Worm (Caenorhabditis elegans) whole organism, mixed stage, embryonic: ENCODE data around the gene ast-1.
A peak's percentile ranks its signal among the peaks of the same experiment; 100 is the strongest.

Experiments
- M03D4.4 ChIP-seq: sonication (generic microtip); optimal IDR thresholded peaks from 2 replicates; lab custom pipeline; 2017; ENCODE audit warnings: mild to moderate bottlenecking, missing genetic modification characterization, missing compliant biosample characterization
- bed-3 ChIP-seq: fragments of 200-800 bp; sonication (Bioruptor generic); optimal IDR thresholded peaks from 3 replicates; lab custom pipeline; 2018; ENCODE audit warnings: mild to moderate bottlenecking, missing genetic modification characterization, moderate library complexity, missing compliant biosample characterization
- blmp-1 ChIP-seq: fragments of 150-350 bp; optimal IDR thresholded peaks from 2 replicates; lab custom pipeline; 2014; ENCODE audit warnings: missing biosample characterization, missing genetic modification characterization
- ceh-39 ChIP-seq: fragments of 150-350 bp; optimal IDR thresholded peaks from 2 replicates; lab custom pipeline; 2014; ENCODE audit warnings: missing biosample characterization, missing genetic modification characterization
- ceh-43 ChIP-seq: fragments of 200-800 bp; sonication (Bioruptor generic); optimal IDR thresholded peaks from 2 replicates; lab custom pipeline; 2018; ENCODE audit warnings: mild to moderate bottlenecking, missing genetic modification characterization, moderate library complexity, missing compliant biosample characterization
- ceh-83 ChIP-seq: fragments of 200-800 bp; sonication (Bioruptor generic); optimal IDR thresholded peaks from 2 replicates; lab custom pipeline; 2018; ENCODE audit warnings: mild to moderate bottlenecking, missing genetic modification characterization, missing compliant biosample characterization
- ces-1 ChIP-seq: fragments of 150-350 bp; optimal IDR thresholded peaks from 2 replicates; lab custom pipeline; 2014; ENCODE audit warnings: missing biosample characterization, missing genetic modification reagents, missing genetic modification characterization
- cnd-1 ChIP-seq: fragments of 200-800 bp; sonication (Bioruptor generic); optimal IDR thresholded peaks from 2 replicates; lab custom pipeline; 2018; ENCODE audit warnings: mild to moderate bottlenecking, missing genetic modification characterization, missing compliant biosample characterization
- elt-1 ChIP-seq: sonication (generic microtip); optimal IDR thresholded peaks from 2 replicates; lab custom pipeline; 2017; ENCODE audit warnings: missing genetic modification characterization, mild to moderate bottlenecking, missing compliant biosample characterization, antibody characterized with exemption, moderate library complexity, borderline replicate concordance; ENCODE audit not compliant: insufficient read depth
- elt-3 ChIP-seq: fragments of 150-350 bp; optimal IDR thresholded peaks from 2 replicates; lab custom pipeline; 2014; ENCODE audit warnings: missing biosample characterization, missing genetic modification characterization
- flh-1 ChIP-seq: fragments of 200-800 bp; sonication (Bioruptor generic); optimal IDR thresholded peaks from 2 replicates; lab custom pipeline; 2018; ENCODE audit warnings: mild to moderate bottlenecking, missing genetic modification characterization, moderate library complexity, missing compliant biosample characterization
- ham-2 ChIP-seq: fragments of 200-800 bp; sonication (Bioruptor generic); optimal IDR thresholded peaks from 2 replicates; lab custom pipeline; 2018; ENCODE audit warnings: mild to moderate bottlenecking, missing genetic modification characterization, missing compliant biosample characterization
- hlh-1 ChIP-seq: fragments of 150-350 bp; optimal IDR thresholded peaks from 2 replicates; lab custom pipeline; 2014; ENCODE audit warnings: missing biosample characterization, missing genetic modification reagents, missing genetic modification characterization
- lin-13 ChIP-seq: fragments of 150-350 bp; optimal IDR thresholded peaks from 2 replicates; lab custom pipeline; 2014; ENCODE audit warnings: missing biosample characterization, missing genetic modification characterization
- lin-32 ChIP-seq: fragments of 200-800 bp; sonication (Bioruptor generic); optimal IDR thresholded peaks from 2 replicates; lab custom pipeline; 2018; ENCODE audit warnings: mild to moderate bottlenecking, missing genetic modification characterization, missing compliant biosample characterization
- lsy-2 ChIP-seq: fragments of 150-350 bp; optimal IDR thresholded peaks from 2 replicates; lab custom pipeline; 2014; ENCODE audit warnings: missing biosample characterization, missing genetic modification characterization
- mab-5 ChIP-seq: fragments of 150-350 bp; optimal IDR thresholded peaks from 2 replicates; lab custom pipeline; 2014; ENCODE audit warnings: missing biosample characterization, missing genetic modification characterization
- mep-1 ChIP-seq: fragments of 150-350 bp; optimal IDR thresholded peaks from 2 replicates; lab custom pipeline; 2017; ENCODE audit warnings: missing biosample characterization, missing genetic modification reagents, missing genetic modification characterization, inconsistent platforms
- nhr-2 ChIP-seq: fragments of 150-350 bp; optimal IDR thresholded peaks from 2 replicates; lab custom pipeline; 2014; ENCODE audit warnings: missing biosample characterization, missing genetic modification characterization
- nhr-237 ChIP-seq: fragments of 150-350 bp; optimal IDR thresholded peaks from 2 replicates; lab custom pipeline; 2014; ENCODE audit warnings: missing biosample characterization, missing genetic modification characterization
- nhr-28 ChIP-seq: fragments of 150-350 bp; optimal IDR thresholded peaks from 2 replicates; lab custom pipeline; 2014; ENCODE audit warnings: missing biosample characterization, missing genetic modification characterization
- nhr-76 ChIP-seq: sonication (generic microtip); optimal IDR thresholded peaks from 2 replicates; lab custom pipeline; 2017; ENCODE audit warnings: missing biosample characterization, missing genetic modification characterization
- pha-4 ChIP-seq: fragments of 150-350 bp; optimal IDR thresholded peaks from 2 replicates; lab custom pipeline; 2018; ENCODE audit warnings: missing biosample characterization, missing genetic modification reagents, missing genetic modification characterization
- sem-2 ChIP-seq: fragments of 200-800 bp; sonication (Bioruptor generic); optimal IDR thresholded peaks from 2 replicates; lab custom pipeline; 2018; ENCODE audit warnings: mild to moderate bottlenecking, missing genetic modification characterization, missing compliant biosample characterization
- snpc-4 ChIP-seq: fragments of 150-350 bp; optimal IDR thresholded peaks from 2 replicates; lab custom pipeline; 2014; ENCODE audit warnings: missing biosample characterization, missing genetic modification characterization
- sptf-1 ChIP-seq: sonication (generic microtip); optimal IDR thresholded peaks from 2 replicates; lab custom pipeline; 2017; ENCODE audit warnings: mild to moderate bottlenecking, missing genetic modification characterization, moderate library complexity, missing compliant biosample characterization
- unc-120 ChIP-seq: sonication (generic microtip); optimal IDR thresholded peaks from 2 replicates; lab custom pipeline; 2017; ENCODE audit warnings: missing genetic modification characterization, missing compliant biosample characterization; ENCODE audit not compliant: poor library complexity, severe bottlenecking
- unc-39 ChIP-seq: fragments of 150-350 bp; optimal IDR thresholded peaks from 2 replicates; lab custom pipeline; 2014; ENCODE audit warnings: missing biosample characterization, missing genetic modification characterization
- unc-62 ChIP-seq: fragments of 150-350 bp; optimal IDR thresholded peaks from 2 replicates; lab custom pipeline; 2014; ENCODE audit warnings: missing biosample characterization, missing genetic modification reagents, missing genetic modification characterization
- zip-8 ChIP-seq: fragments of 150-350 bp; optimal IDR thresholded peaks from 2 replicates; lab custom pipeline; 2014; ENCODE audit warnings: missing biosample characterization, missing genetic modification characterization
- ztf-11 ChIP-seq: fragments of 150-350 bp; optimal IDR thresholded peaks from 2 replicates; lab custom pipeline; 2014; ENCODE audit warnings: missing biosample characterization, missing genetic modification characterization

ast-1 gene

ce11 chrII:4107196-4107595 is 28.0 kb downstream of the ast-1 start:
- TF ChIP-seq ces-1 (GFP tag; lab: Kevin White, UChicago) (peak; percentile 29), pha-4 (no peak)

DNA sequence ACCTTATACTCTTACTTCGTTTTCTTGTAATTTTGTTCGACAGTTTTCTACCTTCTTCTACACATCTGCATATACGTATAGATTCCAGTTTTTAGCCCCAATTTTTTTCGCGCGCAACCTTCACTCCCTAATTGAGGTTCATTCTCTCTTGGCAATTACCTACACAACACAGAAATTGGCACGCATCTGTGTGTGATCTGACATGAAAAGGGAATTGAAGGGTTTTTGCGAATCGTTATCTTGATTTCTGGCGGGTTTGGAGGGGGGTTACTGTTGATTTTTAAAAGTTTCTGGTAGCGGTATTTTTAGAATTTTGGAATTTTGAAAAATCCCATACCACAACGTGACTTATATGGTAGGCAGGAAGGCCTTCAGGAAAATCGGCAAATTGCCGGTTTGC is 32.4 kb downstream of the ast-1 start:
- no peak for TF ChIP-seq elt-3
- TF ChIP-seq unc-39 (tag; lab: Kevin White, UChicago), result no peak
- TF ChIP-seq unc-62, result no peak
- no peak for TF ChIP-seq zip-8
- no peak for TF ChIP-seq nhr-76 (tag; lab: Kevin White, UChicago)
- peak; percentile 14 for TF ChIP-seq elt-1 (tag; lab: Kevin White, UChicago)
- no peak for TF ChIP-seq flh-1 (GFP tag; lab: Kevin White, UChicago)
- no peak for TF ChIP-seq lin-13

DNA sequence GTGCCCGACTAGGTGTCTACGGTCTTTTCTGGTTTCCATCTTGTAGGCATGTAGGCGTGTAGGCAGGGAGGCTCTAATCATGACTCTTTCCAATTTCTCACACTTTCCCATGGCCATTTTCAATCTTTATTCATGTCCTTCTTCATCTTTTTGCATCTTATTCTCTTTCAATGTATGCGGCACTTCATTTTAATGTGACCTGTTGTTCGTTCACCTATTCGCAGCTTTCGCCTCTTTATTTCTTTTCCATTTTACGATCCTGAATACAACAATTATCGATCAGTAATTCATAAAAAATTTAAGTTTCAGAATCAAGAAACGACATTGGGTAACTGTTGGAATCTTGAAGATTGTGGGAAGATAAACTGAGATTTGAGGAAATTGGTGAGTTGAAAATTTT is 34.7 kb downstream of the ast-1 start, which contains the start of gene rhgf-2:
Gene rhgf-2 (plus strand): TSS at position 301 of the 400 bp plus-strand sequence.
- no peak for TF ChIP-seq elt-3
- TF ChIP-seq lsy-2 (tag; lab: Kevin White, UChicago), result no peak
- TF ChIP-seq snpc-4, result no peak
- TF ChIP-seq pha-4, result no peak
- TF ChIP-seq zip-8, result no peak
- TF ChIP-seq, all 35 proteins: peak for 0

ce11 chrII:4098759-4099158 is 36.4 kb downstream of the ast-1 start:
- no peak for TF ChIP-seq zip-8
- peak; percentile 33 for TF ChIP-seq unc-62
- peak; percentile 78 for TF ChIP-seq ham-2 (GFP tag; lab: Kevin White, UChicago)
- TF ChIP-seq ceh-43 (GFP tag; lab: Kevin White, UChicago), result peak; percentile 0

DNA sequence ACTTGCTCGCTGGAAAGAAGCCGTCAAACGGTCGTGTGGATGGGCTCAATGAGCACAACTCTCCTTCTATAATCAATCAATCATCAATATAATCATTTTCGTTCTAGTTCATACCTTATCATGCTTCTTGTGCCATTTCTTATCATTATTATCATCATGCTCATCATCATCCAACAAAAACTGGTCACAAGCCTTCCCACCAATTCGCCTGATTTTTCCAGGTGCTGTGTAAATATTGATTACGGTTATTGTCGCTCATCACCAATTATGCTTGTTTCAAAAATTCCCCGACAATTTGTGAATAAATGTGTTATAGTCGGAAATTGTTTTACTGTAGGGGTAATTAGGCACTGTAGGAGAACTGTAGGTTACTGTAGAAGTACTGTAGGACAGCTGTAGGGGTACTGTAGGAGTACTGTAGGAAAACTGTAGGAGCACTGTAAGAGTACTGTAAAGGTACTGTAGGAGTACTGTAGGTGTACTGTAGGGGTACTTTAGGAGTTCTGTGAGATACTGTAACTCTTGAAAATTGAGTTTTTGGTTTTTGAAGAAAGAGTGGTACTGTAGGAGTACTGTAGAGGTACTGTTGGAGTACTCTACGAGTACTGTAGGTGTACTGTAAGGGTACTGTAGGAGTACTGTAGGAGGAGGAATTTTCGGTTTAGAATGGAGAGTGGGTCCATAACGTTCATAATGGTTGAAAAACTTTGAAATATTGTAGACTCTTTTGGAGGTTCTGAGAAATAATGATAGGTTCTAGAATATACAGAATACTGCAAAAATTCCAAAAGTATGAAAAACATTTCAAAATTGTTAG is 40.9 kb downstream of the ast-1 start:
- TF ChIP-seq lsy-2 (tag; lab: Kevin White, UChicago) (peak; percentile 43), M03D4.4 (tag; lab: Kevin White, UChicago) (no peak), ces-1 (GFP tag; lab: Kevin White, UChicago) (peak; percentile 31)

DNA sequence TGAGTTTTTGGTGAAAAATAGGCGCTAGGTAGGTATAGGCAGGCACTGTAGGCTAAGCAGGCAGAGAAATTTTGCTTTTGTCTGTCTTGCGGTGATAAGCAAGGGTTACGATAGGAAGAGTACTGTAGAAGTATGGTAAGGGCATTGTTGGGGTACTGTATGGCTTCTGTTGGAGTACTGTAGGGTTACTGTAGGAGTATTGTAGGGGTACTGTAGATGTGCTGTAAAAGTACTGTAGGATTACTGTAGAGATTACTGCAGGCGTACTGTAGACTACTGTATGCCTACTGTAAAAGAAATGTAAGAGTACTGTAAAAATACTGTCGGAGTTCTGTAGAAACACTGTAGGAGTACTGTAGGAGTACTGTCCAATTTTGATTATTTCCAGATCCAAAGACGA is 42.7 kb downstream of the ast-1 start:
- TF ChIP-seq mep-1 (tag; lab: Kevin White, UChicago), result no peak
- no peak for TF ChIP-seq ceh-43 (GFP tag; lab: Kevin White, UChicago)
- TF ChIP-seq zip-8, result no peak
- no peak for TF ChIP-seq lin-32 (GFP tag; lab: Kevin White, UChicago)
- no peak for TF ChIP-seq pha-4
- TF ChIP-seq blmp-1 (tag; lab: Kevin White, UChicago), result no peak
- no peak for TF ChIP-seq mab-5 (tag; lab: Kevin White, UChicago)
- no peak for TF ChIP-seq sptf-1 (tag; lab: Kevin White, UChicago)
- TF ChIP-seq snpc-4, result no peak
- TF ChIP-seq cnd-1, result no peak
- TF ChIP-seq ceh-39, result no peak
- TF ChIP-seq nhr-2 (tag; lab: Kevin White, UChicago), result no peak
- TF ChIP-seq ham-2 (GFP tag; lab: Kevin White, UChicago), result no peak
- TF ChIP-seq nhr-76 (tag; lab: Kevin White, UChicago), result no peak
- no peak for TF ChIP-seq sem-2 (GFP tag; lab: Kevin White, UChicago)
- no peak for TF ChIP-seq nhr-28 (tag; lab: Kevin White, UChicago)
- TF ChIP-seq unc-120 (tag; lab: Kevin White, UChicago), result no peak

ce11 chrII:4091828-4092227 is 43.3 kb downstream of the ast-1 start, which contains the start of gene R11F4.1:
Gene R11F4.1 (plus strand): TSS chrII:4091930.
- TF ChIP-seq nhr-2 (tag; lab: Kevin White, UChicago) (no peak), ham-2 (GFP tag; lab: Kevin White, UChicago) (no peak), mab-5 (tag; lab: Kevin White, UChicago) (no peak), lin-32 (GFP tag; lab: Kevin White, UChicago) (no peak), sem-2 (GFP tag; lab: Kevin White, UChicago) (no peak), zip-8 (no peak), ceh-83 (GFP tag; lab: Kevin White, UChicago) (no peak), M03D4.4 (tag; lab: Kevin White, UChicago) (no peak), lin-13 (no peak), lsy-2 (tag; lab: Kevin White, UChicago) (no peak), pha-4 (no peak), bed-3 (GFP tag; lab: Kevin White, UChicago) (no peak), flh-1 (GFP tag; lab: Kevin White, UChicago) (no peak), ztf-11 (tag; lab: Kevin White, UChicago) (no peak), nhr-237 (tag; lab: Kevin White, UChicago) (no peak), sptf-1 (tag; lab: Kevin White, UChicago) (no peak), snpc-4 (no peak), blmp-1 (tag; lab: Kevin White, UChicago) (no peak), hlh-1 (tag; lab: Kevin White, UChicago) (no peak), nhr-28 (tag; lab: Kevin White, UChicago) (no peak)
